Fruit fly (Drosophila melanogaster): ENCODE measurements around the gene CG31140.

CG31140 gene

DNA sequence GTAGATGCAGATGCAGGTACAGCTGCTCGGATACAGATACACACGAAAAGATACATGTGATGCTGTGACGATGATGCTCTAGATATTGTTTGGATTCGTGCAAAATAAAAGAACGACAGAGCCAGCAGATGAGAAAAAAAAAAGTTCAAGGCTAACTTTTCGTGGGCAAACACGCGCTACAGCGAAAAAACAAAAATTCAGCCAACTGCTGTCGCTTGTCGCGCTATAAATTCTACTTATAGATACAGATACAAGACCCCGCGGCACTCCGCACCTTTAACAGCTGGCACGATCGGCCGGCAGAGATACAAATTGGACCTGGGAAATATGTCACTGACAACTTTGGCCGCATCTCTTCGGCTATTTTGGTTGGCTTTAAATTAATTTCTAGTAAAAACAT is 63.5 kb downstream of the CG31140 start:
- TF ChIP-seq foxo (GFP tag; optimal IDR thresholded peaks at IDR 0.05) (no peak), Sp1 (GFP tag; optimal IDR thresholded peaks at IDR 0.05) (no peak), Dfd (GFP tag; optimal IDR thresholded peaks at IDR 0.05) (no peak)

DNA sequence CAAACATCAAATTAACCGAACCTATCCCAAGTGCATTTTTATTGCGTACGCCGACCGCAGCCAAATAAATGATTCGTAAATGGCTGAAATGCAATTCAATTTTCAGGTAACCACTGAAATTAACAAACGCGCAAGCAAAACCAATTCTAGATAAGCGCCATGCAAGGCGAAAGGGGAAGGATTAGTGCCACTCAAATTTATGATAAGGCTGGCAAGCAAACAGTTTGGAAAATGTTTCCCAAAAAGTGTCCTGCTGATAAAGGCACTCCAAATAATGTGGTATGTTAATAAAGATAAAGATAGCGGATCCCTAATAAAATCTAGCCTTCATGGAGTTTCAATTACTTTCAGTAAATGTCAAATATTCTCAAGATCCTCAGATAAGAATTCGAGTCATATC is 64.2 kb downstream of the CG31140 start:
- TF ChIP-seq Rel (GFP tag; optimal IDR thresholded peaks at IDR 0.05) (no peak), Rel (tag; optimal IDR thresholded peaks at IDR 0.05) (peak; percentile 11), h (GFP tag; optimal IDR thresholded peaks at IDR 0.05) (no peak)

DNA sequence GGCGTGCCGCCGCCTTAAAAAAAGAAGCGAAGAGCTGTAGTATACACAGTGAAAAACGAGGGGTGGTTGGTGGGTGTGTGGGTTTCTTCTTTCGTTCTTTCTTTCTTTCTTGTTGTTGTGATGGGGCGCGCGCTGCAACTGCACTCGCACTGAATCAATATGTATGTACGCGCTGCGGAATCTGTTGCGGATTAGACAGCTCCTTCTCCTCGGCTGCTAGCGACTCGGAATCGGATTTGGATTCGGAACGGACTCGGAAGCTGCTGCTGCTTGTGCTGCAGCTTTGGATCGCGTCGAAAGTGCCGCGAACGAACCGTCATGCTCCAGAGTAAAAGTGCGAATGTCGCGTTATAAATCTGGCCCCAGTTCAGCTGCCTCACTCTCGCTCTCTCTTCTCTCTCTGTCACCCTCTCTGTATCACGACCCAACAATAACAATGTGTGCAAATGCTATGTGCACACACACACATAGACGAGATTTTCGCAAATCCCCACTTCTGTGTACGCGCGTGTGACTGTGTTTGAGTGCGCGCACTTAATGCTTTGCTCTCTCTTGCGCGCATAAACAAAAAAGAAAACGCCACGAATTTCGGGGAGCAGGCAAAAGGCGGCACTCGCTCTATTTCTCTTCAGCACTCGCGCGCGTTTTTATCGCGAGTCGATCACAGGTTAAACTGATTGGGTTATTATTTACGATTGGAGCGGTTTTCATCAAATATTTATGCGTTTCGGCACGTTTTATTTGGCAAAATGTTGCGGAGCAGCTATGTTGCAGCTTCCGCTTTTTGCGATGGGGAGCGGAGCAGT is 68.2 kb downstream of the CG31140 start:
- TF ChIP-seq woc (GFP tag; optimal IDR thresholded peaks at IDR 0.05) (peak; percentile 6), Hr83 (GFP tag; optimal IDR thresholded peaks at IDR 0.05; ENCODE audit: poor library complexity, severe bottlenecking) (peak; percentile 65), N (GFP tag; optimal IDR thresholded peaks at IDR 0.05) (peak; percentile 4), Jra (GFP tag; optimal IDR thresholded peaks at IDR 0.05) (no peak), rgr (GFP tag; optimal IDR thresholded peaks at IDR 0.05) (no peak), Mio (GFP tag; optimal IDR thresholded peaks at IDR 0.05) (no peak), jim (GFP tag; optimal IDR thresholded peaks at IDR 0.05) (no peak), tai (GFP tag; optimal IDR thresholded peaks at IDR 0.05) (no peak), OdsH (GFP tag; optimal IDR thresholded peaks at IDR 0.05) (peak; percentile 10), dsf (GFP tag; optimal IDR thresholded peaks at IDR 0.05; ENCODE audit: borderline replicate concordance) (no peak), Vsx2 (GFP tag; optimal IDR thresholded peaks at IDR 0.05; ENCODE audit: partially characterized antibody) (no peak), Hr78 (GFP tag; optimal IDR thresholded peaks at IDR 0.05) (no peak), CrebA (GFP tag; optimal IDR thresholded peaks at IDR 0.05; ENCODE audit: borderline replicate concordance) (no peak), dl (GFP tag; optimal IDR thresholded peaks at IDR 0.05; ENCODE audit: insufficient read depth in 1 of 2, partially characterized antibody in 2 of 2) (peak in 1 of 2 experiments; percentile 64), psq (GFP tag; optimal IDR thresholded peaks at IDR 0.05) (peak; percentile 43), pan (optimal IDR thresholded peaks at IDR 0.05) (no peak), usp (GFP tag; optimal IDR thresholded peaks at IDR 0.05) (no peak), Rel (GFP tag; optimal IDR thresholded peaks at IDR 0.05) (no peak), Rel (tag; optimal IDR thresholded peaks at IDR 0.05) (peak; percentile 89), Sp1 (GFP tag; optimal IDR thresholded peaks at IDR 0.05) (peak; percentile 46), lola (GFP tag; optimal IDR thresholded peaks at IDR 0.05) (no peak), CG9705 (GFP tag; optimal IDR thresholded peaks at IDR 0.05) (no peak), fru (GFP tag; optimal IDR thresholded peaks at IDR 0.05) (peak; percentile 29), sage (GFP tag; optimal IDR thresholded peaks at IDR 0.05) (no peak), Myc (optimal IDR thresholded peaks at IDR 0.05) (no peak), dmrt93B (GFP tag; optimal IDR thresholded peaks at IDR 0.05) (no peak), ey (GFP tag; optimal IDR thresholded peaks at IDR 0.05) (no peak), sv (GFP tag; optimal IDR thresholded peaks at IDR 0.05) (no peak), Dfd (GFP tag; optimal IDR thresholded peaks at IDR 0.05) (no peak), foxo (GFP tag; optimal IDR thresholded peaks at IDR 0.05) (peak in 1 of 2 experiments; percentile 40), CG32264 (GFP tag; optimal IDR thresholded peaks at IDR 0.05) (no peak), HLH106 (tag; optimal IDR thresholded peaks at IDR 0.05) (no peak), br (GFP tag; optimal IDR thresholded peaks at IDR 0.05) (peak; percentile 15), Abd-B (GFP tag; optimal IDR thresholded peaks at IDR 0.05) (no peak), GATAd (GFP tag; optimal IDR thresholded peaks at IDR 0.05) (no peak), Dif (GFP tag; optimal IDR thresholded peaks at IDR 0.05; ENCODE audit: partially characterized antibody) (peak; percentile 90), brk (GFP tag; optimal IDR thresholded peaks at IDR 0.05) (no peak), Hnf4 (GFP tag; optimal IDR thresholded peaks at IDR 0.05) (no peak), h (GFP tag; optimal IDR thresholded peaks at IDR 0.05) (peak; percentile 64)
